Fruit fly (Drosophila melanogaster) Kc167 (cell line): Measurements from ENCODE around the gene CG5958.

Experiments
- h ChIP-seq: fragments of >200 bp; optimal IDR thresholded peaks from 3 replicates; lab custom pipeline; 2018; ENCODE audit warnings: missing external identifiers
- psq ChIP-seq: fragments of >200 bp; optimal IDR thresholded peaks from 2 replicates; lab custom pipeline; 2017; ENCODE audit warnings: missing external identifiers

DNA sequence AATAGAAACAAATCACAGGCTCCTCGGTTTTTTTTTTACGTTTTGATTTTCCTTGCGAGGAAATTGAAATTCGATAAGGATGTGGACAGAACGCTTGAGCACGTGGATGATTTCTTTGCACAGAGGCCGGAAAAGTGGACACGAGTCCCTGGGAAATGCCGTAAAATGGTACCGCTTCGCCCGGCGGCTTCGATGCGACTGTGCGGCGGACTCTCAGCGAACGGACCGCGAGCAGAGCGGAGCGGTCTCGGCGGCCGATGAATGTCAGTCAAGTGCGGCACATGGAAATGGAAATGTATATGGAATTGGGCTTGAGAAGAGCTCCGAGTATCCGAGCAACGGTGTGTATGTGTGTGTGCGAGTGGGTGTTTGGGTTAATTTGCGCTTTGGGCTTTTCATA lies 17.6 kb upstream of the CG5958 start, which contains the start of gene santa-maria:
- TF ChIP-seq h (lab: Kevin White, UChicago) (no peak), psq (lab: Kevin White, UChicago) (no peak)
